Worm (Caenorhabditis elegans): ENCODE results near the gene txt-13.
A peak's percentile ranks its signal among the peaks of the same experiment; 100 is the strongest.

The txt-13 gene

DNA sequence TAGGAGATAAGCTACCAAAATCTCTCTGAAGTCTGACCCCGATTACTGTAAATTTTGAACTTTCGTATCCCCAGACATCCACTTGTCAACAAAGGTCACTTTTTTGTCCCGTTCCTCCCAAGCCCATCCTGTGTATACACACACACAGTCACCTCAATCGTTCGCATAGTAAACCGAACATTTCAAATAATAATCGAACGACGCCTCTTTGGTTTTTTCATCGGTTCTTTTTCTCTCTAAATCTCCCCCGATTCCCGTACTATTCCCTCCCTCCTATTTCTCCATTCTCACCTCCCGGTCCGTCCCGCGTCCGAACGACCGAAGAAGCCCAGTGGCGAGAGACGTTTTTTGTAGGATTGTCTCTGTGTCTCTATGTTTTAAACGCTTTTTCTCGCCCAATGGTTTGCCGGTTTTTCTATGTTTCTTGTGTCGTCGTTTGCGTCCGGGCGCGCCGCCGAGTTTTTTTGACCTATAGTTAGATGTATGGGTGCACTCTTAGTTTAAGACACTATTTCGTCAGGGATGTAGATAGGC is 41.1 kb upstream of the txt-13 start:
- peak; percentile 42 for TF ChIP-seq sem-4 (tag; optimal IDR thresholded peaks at IDR 0.05)
- TF ChIP-seq F13H6.1 (tag; optimal IDR thresholded peaks at IDR 0.05) = no peak

DNA sequence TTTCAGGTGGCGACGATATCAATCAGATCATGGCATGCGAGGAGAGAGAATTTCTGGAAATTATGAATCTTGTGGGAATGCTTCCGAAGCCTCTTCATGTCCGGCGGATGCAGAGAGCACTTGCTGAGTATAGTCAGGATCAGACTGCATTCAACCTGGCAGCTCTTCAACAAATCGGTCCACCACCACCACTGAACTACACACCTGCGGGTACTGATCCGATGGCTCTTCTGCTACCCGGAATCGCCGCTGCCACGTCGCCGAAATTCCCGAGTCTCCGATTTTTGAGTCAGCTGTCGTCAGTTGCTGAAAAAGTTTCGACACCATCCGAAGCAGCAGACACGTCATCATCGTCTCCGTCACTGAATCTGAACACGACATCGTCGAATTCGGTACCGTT is 39.5 kb upstream of the txt-13 start:
- no peak for TF ChIP-seq fos-1 (tag; optimal IDR thresholded peaks at IDR 0.05)
- TF ChIP-seq nhr-6 (tag; optimal IDR thresholded peaks at IDR 0.05) = no peak
- no peak for TF ChIP-seq gmeb-1 (tag; optimal IDR thresholded peaks at IDR 0.05)

DNA sequence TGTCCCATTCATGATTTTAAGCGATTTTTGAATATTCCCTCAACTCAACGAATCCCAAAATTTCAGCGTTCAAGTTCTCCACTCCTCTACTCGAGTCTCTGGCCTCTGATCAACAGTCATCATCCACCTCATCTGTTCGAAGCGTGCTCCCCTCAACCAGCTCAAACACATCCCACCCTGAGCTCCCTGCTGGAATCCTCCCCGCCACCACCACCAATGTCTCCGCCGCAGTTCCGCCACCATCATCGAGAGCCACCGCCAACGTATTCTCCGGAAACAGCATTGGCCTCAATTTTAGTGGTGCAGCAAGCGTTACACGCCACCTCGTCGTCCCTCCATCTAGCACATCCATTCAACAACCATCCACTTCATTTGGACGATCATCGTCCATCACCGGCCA is 38.8 kb upstream of the txt-13 start:
- no peak for TF ChIP-seq mab-5 (tag; optimal IDR thresholded peaks at IDR 0.05)
- TF ChIP-seq fos-1 (tag; optimal IDR thresholded peaks at IDR 0.05) = no peak
- TF ChIP-seq alr-1 (tag; optimal IDR thresholded peaks at IDR 0.05) = no peak

DNA sequence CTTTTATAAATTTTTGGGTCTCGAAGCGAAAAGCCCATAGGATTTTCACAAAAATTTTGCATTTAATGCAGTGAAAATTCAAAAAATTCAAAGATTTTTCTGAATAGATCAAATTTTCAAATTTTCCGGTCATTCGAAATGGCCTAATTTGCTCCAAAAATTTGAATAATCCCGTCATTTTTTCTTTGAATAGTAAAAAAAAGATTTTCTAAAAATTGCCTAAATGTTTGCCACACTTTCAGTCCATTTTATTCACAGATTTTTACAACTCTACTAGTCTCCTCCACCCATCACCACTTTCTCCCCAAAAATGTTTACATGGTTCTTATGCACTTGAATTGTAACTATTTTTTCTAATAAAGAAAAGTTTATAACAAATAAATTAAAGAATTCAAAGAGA is 36.4 kb upstream of the txt-13 start:
- no peak for TF ChIP-seq nhr-237 (tag; optimal IDR thresholded peaks at IDR 0.05)
- TF ChIP-seq nhr-10 (tag; optimal IDR thresholded peaks at IDR 0.05) = no peak
- TF ChIP-seq crh-2 (tag; optimal IDR thresholded peaks at IDR 0.05) = no peak
- no peak for TF ChIP-seq sma-3 (GFP tag; optimal IDR thresholded peaks at IDR 0.05)
- TF ChIP-seq sem-4 (tag; optimal IDR thresholded peaks at IDR 0.05) = no peak
- no peak for TF ChIP-seq C34F6.9 (tag; optimal IDR thresholded peaks at IDR 0.05)
- TF ChIP-seq gmeb-1 (tag; optimal IDR thresholded peaks at IDR 0.05) = no peak
- no peak for TF ChIP-seq ama-1 (optimal IDR thresholded peaks at IDR 0.05)
- no peak for TF ChIP-seq unc-39 (tag; optimal IDR thresholded peaks at IDR 0.05)
- TF ChIP-seq mdl-1 (tag; optimal IDR thresholded peaks at IDR 0.05) = no peak
- no peak for TF ChIP-seq nhr-12 (tag; optimal IDR thresholded peaks at IDR 0.05)
- no peak for TF ChIP-seq peb-1 (tag; optimal IDR thresholded peaks at IDR 0.05)
- no peak for TF ChIP-seq mab-5 (tag; optimal IDR thresholded peaks at IDR 0.05)
- TF ChIP-seq nhr-11 (tag; optimal IDR thresholded peaks at IDR 0.05) = no peak
- TF ChIP-seq unc-55 (GFP tag; optimal IDR thresholded peaks at IDR 0.05) = no peak
- TF ChIP-seq ceh-82 (tag; optimal IDR thresholded peaks at IDR 0.05) = no peak
- no peak for TF ChIP-seq F13H6.1 (tag; optimal IDR thresholded peaks at IDR 0.05)
- no peak for TF ChIP-seq snpc-4 (tag; optimal IDR thresholded peaks at IDR 0.05)
- TF ChIP-seq zag-1 (tag; optimal IDR thresholded peaks at IDR 0.05) = no peak
- no peak for TF ChIP-seq R02D3.7 (tag; optimal IDR thresholded peaks at IDR 0.05)

DNA sequence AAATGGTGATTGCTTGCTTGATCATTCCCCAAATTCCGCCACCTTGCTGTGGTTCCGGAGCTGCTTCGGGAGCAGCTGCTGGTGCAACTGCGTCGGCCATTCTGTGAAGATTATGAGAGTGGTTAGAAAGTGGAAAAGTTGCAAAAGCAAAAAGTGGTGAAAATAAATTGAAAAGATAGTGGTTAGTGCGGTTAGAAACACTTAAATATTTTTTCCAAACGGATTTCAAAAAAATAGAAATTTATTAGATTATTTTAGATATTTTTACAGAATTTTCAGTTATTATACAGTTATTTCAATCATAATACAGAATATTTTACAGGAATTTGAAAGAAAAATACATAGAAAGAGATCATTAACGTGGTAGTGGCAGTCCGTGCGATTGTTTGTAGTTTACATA is 32.8 kb upstream of the txt-13 start, which contains the start of gene R166.2:
Gene R166.2, minus strand, starts transcription at position 101 of the 400 bp plus-strand sequence.
- no peak for TF ChIP-seq nhr-237 (tag; optimal IDR thresholded peaks at IDR 0.05)
- TF ChIP-seq ceh-82 (tag; optimal IDR thresholded peaks at IDR 0.05) = no peak
- no peak for TF ChIP-seq unc-39 (tag; optimal IDR thresholded peaks at IDR 0.05)
- TF ChIP-seq R02D3.7 (tag; optimal IDR thresholded peaks at IDR 0.05) = no peak
- no peak for TF ChIP-seq sma-3 (GFP tag; optimal IDR thresholded peaks at IDR 0.05)
- TF ChIP-seq nhr-129 (tag; optimal IDR thresholded peaks at IDR 0.05) = no peak
- TF ChIP-seq crh-2 (tag; optimal IDR thresholded peaks at IDR 0.05) = no peak
- no peak for TF ChIP-seq nhr-25 (tag; optimal IDR thresholded peaks at IDR 0.05)
- no peak for TF ChIP-seq unc-62 (GFP tag; optimal IDR thresholded peaks at IDR 0.05)
- TF ChIP-seq nhr-21 (tag; optimal IDR thresholded peaks at IDR 0.05) = no peak
- TF ChIP-seq Y55F3AM.14 (GFP tag; optimal IDR thresholded peaks at IDR 0.05) = no peak
- TF ChIP-seq mbf-1 (tag; optimal IDR thresholded peaks at IDR 0.05) = no peak
- TF ChIP-seq mab-5 (tag; optimal IDR thresholded peaks at IDR 0.05) = no peak
- TF ChIP-seq ZK546.5 (tag; optimal IDR thresholded peaks at IDR 0.05) = no peak

DNA sequence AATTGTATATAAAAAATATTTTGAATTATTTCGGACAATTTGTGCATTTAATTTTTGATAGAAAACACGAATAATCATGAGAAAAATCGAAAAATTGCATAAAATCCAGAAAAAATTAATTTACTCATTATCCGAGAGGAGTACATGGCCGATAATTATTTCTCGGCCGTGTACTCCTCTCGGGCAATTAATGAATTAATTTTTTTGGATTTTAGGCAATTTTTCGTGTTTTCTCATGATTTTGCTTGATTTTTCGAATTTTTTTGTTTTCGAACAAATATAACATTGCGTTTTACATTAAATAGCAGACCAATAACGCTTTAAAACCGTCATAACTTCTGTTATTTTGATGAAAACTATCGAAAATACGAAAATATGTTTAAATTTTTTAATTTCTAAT is 32.4 kb upstream of the txt-13 start:
- no peak for TF ChIP-seq ztf-11 (tag; optimal IDR thresholded peaks at IDR 0.05)
- TF ChIP-seq ama-1 (optimal IDR thresholded peaks at IDR 0.05) = no peak
- TF ChIP-seq nhr-25 (tag; optimal IDR thresholded peaks at IDR 0.05) = peak; percentile 71
- no peak for TF ChIP-seq skn-1 (tag; optimal IDR thresholded peaks at IDR 0.05)
- no peak for TF ChIP-seq lin-39 (tag; optimal IDR thresholded peaks at IDR 0.05)
- TF ChIP-seq nhr-11 (tag; optimal IDR thresholded peaks at IDR 0.05) = no peak
- TF ChIP-seq nhr-23 (tag; optimal IDR thresholded peaks at IDR 0.05) = no peak
- no peak for TF ChIP-seq ztf-1 (GFP tag; conservative IDR thresholded peaks at IDR 0.05)
- TF ChIP-seq nhr-77 (tag; optimal IDR thresholded peaks at IDR 0.05) = no peak
- peak; percentile 63 for TF ChIP-seq C34F6.9 (tag; optimal IDR thresholded peaks at IDR 0.05)
- no peak for TF ChIP-seq peb-1 (tag; optimal IDR thresholded peaks at IDR 0.05)
- peak; percentile 67 for TF ChIP-seq sma-9 (GFP tag; optimal IDR thresholded peaks at IDR 0.05)
- no peak for TF ChIP-seq sma-9 (tag; optimal IDR thresholded peaks at IDR 0.05)
- no peak for TF ChIP-seq ztf-4 (tag; optimal IDR thresholded peaks at IDR 0.05)
- no peak for TF ChIP-seq elt-3 (tag; optimal IDR thresholded peaks at IDR 0.05)
- no peak for TF ChIP-seq mab-5 (tag; optimal IDR thresholded peaks at IDR 0.05)
- no peak for TF ChIP-seq egl-27 (tag; optimal IDR thresholded peaks at IDR 0.05)
- no peak for TF ChIP-seq ZK546.5 (tag; optimal IDR thresholded peaks at IDR 0.05)
- no peak for TF ChIP-seq Y55F3AM.14 (GFP tag; optimal IDR thresholded peaks at IDR 0.05)
- TF ChIP-seq unc-55 (GFP tag; optimal IDR thresholded peaks at IDR 0.05) = peak; percentile 57
- peak; percentile 48 to 80 for TF ChIP-seq lsy-2 (tag; optimal IDR thresholded peaks at IDR 0.05)
- TF ChIP-seq lin-13 (GFP tag; optimal IDR thresholded peaks at IDR 0.05) = peak; percentile 13
- TF ChIP-seq nhr-6 (tag; optimal IDR thresholded peaks at IDR 0.05) = no peak
- no peak for TF ChIP-seq dmd-4 (tag; optimal IDR thresholded peaks at IDR 0.05)
- TF ChIP-seq elt-1 (tag; optimal IDR thresholded peaks at IDR 0.05) = no peak

All from whole organism, L2 larva.